Worm (Caenorhabditis elegans): ENCODE data around the gene nhr-150.

Gene nhr-150

DNA sequence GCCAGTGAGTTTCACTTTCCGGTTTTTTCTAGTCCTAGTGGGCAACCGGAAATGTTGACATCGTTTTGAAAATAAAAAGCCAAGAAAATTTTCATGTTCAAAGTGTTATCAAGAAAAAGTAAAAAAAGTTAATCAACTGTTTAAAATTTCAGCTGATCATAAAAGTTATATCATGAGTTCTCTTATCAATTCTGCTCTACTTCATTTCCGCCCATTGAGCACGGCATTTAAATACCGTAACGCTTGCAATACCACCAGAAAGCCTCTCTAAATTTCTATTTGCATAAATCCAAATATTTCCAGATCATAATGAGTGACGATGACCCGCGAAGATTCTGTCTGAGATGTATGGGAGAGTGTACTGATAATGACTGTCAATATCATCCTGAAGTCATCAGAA, 36.6 kb downstream of the nhr-150 start, which contains the start of gene T26H5.9:
T26H5.9 (plus strand) TSS at position 302 of the 400 bp plus-strand sequence.
- no peak for TF ChIP-seq sptf-1 (tag; optimal IDR thresholded peaks at IDR 0.05)
- TF ChIP-seq ceh-43 (GFP tag; optimal IDR thresholded peaks at IDR 0.05) = no peak
- no peak for TF ChIP-seq nhr-237 (tag; optimal IDR thresholded peaks at IDR 0.05)
- TF ChIP-seq ceh-39 (tag; optimal IDR thresholded peaks at IDR 0.05) = no peak
- no peak for TF ChIP-seq elt-3 (tag; optimal IDR thresholded peaks at IDR 0.05)
- TF ChIP-seq mls-2 (tag; optimal IDR thresholded peaks at IDR 0.05) = no peak
- TF ChIP-seq M03D4.4 (tag; optimal IDR thresholded peaks at IDR 0.05) = no peak
- TF ChIP-seq unc-120 (tag; optimal IDR thresholded peaks at IDR 0.05; ENCODE audit: poor library complexity, severe bottlenecking) = no peak
- no peak for TF ChIP-seq unc-62 (GFP tag; optimal IDR thresholded peaks at IDR 0.05)

DNA sequence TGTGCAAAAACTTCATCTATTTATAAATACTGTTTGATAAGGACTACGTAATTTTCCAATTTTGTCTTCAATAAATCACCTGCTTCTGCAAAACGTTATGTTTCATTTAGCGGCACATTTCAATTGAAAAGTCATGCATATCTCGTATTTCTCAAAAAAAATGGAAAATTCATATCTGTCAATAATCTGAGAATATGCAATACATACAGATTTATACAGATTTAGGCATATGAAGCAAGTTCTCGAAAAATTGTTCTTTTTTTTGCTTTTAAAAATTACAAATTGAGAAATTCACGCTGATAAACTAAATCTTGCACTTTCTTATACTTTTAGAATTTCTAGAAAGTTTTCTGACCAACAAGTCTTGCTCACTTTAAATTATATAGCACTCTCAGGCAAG, 37.1 kb downstream of the nhr-150 start, which contains the start of gene T26H5.11:
T26H5.11 (minus strand) TSS at position 101 of the 400 bp plus-strand sequence.
- TF ChIP-seq nhr-76 (tag; optimal IDR thresholded peaks at IDR 0.05) = no peak
- no peak for TF ChIP-seq snpc-4 (tag; optimal IDR thresholded peaks at IDR 0.05)
- no peak for TF ChIP-seq sem-2 (GFP tag; optimal IDR thresholded peaks at IDR 0.05)
- no peak for TF ChIP-seq ces-1 (GFP tag; optimal IDR thresholded peaks at IDR 0.05)
- TF ChIP-seq hlh-1 (tag; optimal IDR thresholded peaks at IDR 0.05) = no peak
- no peak for TF ChIP-seq mls-2 (tag; optimal IDR thresholded peaks at IDR 0.05)
- TF ChIP-seq blmp-1 (tag; optimal IDR thresholded peaks at IDR 0.05) = no peak
- no peak for TF ChIP-seq unc-39 (tag; optimal IDR thresholded peaks at IDR 0.05)
- TF ChIP-seq mab-5 (tag; optimal IDR thresholded peaks at IDR 0.05) = no peak
- TF ChIP-seq pha-4 (tag; optimal IDR thresholded peaks at IDR 0.05) = no peak
- TF ChIP-seq sptf-1 (tag; optimal IDR thresholded peaks at IDR 0.05) = no peak
- TF ChIP-seq bed-3 (GFP tag; optimal IDR thresholded peaks at IDR 0.05) = no peak

DNA sequence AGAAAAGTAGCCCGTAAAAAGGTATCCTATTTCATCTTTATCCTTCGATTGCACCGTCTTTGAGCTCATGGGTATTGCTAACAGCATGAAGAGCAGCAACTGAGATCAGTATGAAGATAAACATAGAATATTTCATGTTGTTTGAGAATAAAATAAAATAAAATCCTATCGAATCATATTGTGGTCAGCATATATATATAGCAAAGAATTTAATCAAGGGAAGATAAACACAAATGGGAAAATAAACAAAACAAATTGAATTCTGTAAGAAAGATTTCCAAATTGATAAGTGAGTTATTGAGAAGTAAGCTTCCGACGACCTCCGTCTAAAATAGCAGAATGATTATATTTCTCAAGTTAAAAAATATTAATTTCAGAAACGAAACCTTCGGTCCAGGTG, 37.6 kb downstream of the nhr-150 start, which contains the start of gene T26H5.10:
T26H5.10 (minus strand) TSS at position 101 of the 400 bp plus-strand sequence.
- TF ChIP-seq ceh-39 (tag; optimal IDR thresholded peaks at IDR 0.05) (no peak), ceh-43 (GFP tag; optimal IDR thresholded peaks at IDR 0.05) (no peak), lin-32 (GFP tag; optimal IDR thresholded peaks at IDR 0.05) (no peak), unc-62 (GFP tag; optimal IDR thresholded peaks at IDR 0.05) (no peak), sem-2 (GFP tag; optimal IDR thresholded peaks at IDR 0.05) (no peak), unc-120 (tag; optimal IDR thresholded peaks at IDR 0.05; ENCODE audit: poor library complexity, severe bottlenecking) (no peak), cnd-1 (tag; optimal IDR thresholded peaks at IDR 0.05) (no peak), nhr-12 (tag; optimal IDR thresholded peaks at IDR 0.05) (no peak), mab-5 (tag; optimal IDR thresholded peaks at IDR 0.05) (no peak), nhr-237 (tag; optimal IDR thresholded peaks at IDR 0.05) (no peak), elt-1 (tag; optimal IDR thresholded peaks at IDR 0.05; ENCODE audit: borderline replicate concordance, insufficient read depth) (no peak)

DNA sequence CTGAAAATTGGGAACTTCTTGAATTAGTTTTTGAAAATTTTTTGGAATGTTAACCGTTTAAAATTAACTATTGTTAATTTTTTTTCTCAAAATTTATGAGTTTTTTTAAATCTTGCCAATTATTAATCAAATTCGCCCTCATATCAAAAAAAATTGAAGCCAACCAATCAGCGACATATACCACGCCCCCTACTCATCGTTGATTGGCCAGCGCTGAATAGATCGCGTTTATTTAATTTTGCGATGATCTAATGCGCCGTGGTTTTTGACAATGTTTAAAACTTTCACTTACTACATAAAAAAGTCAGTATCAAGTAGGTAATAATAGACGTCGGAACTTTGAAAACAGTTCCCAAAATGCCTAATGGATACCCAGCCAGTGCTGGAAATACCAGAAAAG, 38.9 kb downstream of the nhr-150 start:
- TF ChIP-seq ceh-43 (GFP tag; optimal IDR thresholded peaks at IDR 0.05) (no peak), bed-3 (GFP tag; optimal IDR thresholded peaks at IDR 0.05) (no peak), mab-5 (tag; optimal IDR thresholded peaks at IDR 0.05) (no peak), elt-1 (tag; optimal IDR thresholded peaks at IDR 0.05; ENCODE audit: borderline replicate concordance, insufficient read depth) (no peak)

DNA sequence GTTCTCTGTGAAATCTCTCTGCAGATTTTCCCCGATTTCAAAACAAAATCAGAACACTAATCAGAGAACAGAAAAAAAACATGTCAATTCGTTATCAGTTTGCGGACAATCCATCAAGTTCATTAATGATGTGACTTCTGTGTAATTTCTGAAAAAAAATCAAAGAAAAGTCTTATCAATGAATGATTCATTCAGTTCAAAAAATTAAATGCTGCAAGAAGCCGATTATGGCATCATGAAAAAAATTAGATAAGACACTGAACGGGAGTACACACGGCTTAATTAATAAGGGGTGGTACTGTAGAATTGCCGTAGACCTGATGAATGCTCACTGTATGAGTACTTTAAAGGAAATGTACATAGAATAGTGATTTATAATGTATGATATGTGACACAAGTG, 45.1 kb downstream of the nhr-150 start:
- TF ChIP-seq nhr-28 (tag; optimal IDR thresholded peaks at IDR 0.05) = no peak

DNA sequence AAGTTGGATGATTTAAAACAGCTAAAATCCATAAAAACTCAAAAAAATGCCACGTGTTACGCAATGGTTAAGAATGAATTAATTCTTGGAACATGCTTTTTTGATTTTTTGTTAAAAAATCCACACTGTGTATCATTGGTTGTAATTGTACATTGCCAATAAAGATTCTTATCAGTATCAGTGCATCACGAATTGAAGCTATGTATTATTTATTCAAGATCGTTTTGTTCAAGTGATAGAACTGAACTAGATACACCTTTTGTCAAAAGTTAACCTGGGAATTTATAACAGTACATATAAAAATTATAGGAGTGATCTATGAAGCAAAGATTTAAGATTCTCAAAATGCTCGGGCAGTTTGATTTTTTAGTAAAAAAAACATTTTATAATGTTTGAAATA, 46.6 kb downstream of the nhr-150 start:
- no peak for TF ChIP-seq lin-13 (tag; optimal IDR thresholded peaks at IDR 0.05)
- TF ChIP-seq nhr-12 (tag; optimal IDR thresholded peaks at IDR 0.05) = no peak
- TF ChIP-seq nhr-2 (tag; optimal IDR thresholded peaks at IDR 0.05) = no peak
- TF ChIP-seq ces-1 (GFP tag; optimal IDR thresholded peaks at IDR 0.05) = no peak
- no peak for TF ChIP-seq sem-2 (GFP tag; optimal IDR thresholded peaks at IDR 0.05)
- no peak for TF ChIP-seq lsy-2 (tag; optimal IDR thresholded peaks at IDR 0.05)
- TF ChIP-seq bed-3 (GFP tag; optimal IDR thresholded peaks at IDR 0.05) = no peak
- TF ChIP-seq ham-2 (GFP tag; optimal IDR thresholded peaks at IDR 0.05) = no peak
- no peak for TF ChIP-seq tbx-8 (GFP tag; optimal IDR thresholded peaks at IDR 0.05)
- no peak for TF ChIP-seq blmp-1 (tag; optimal IDR thresholded peaks at IDR 0.05)
- TF ChIP-seq lin-32 (GFP tag; optimal IDR thresholded peaks at IDR 0.05) = no peak
- TF ChIP-seq pha-4 (tag; optimal IDR thresholded peaks at IDR 0.05) = no peak
- TF ChIP-seq M03D4.4 (tag; optimal IDR thresholded peaks at IDR 0.05) = no peak
- TF ChIP-seq snpc-4 (tag; optimal IDR thresholded peaks at IDR 0.05) = no peak
- TF ChIP-seq mep-1 (tag; optimal IDR thresholded peaks at IDR 0.05) = no peak
- TF ChIP-seq unc-62 (GFP tag; optimal IDR thresholded peaks at IDR 0.05) = no peak
- TF ChIP-seq sptf-1 (tag; optimal IDR thresholded peaks at IDR 0.05) = no peak
- TF ChIP-seq ztf-11 (tag; optimal IDR thresholded peaks at IDR 0.05) = no peak
- TF ChIP-seq unc-39 (tag; optimal IDR thresholded peaks at IDR 0.05) = no peak
